Worm (Caenorhabditis elegans) whole organism, L1 larva: Measurements from ENCODE around the gene srw-57.

ENCODE experiments used
- egl-27 ChIP-seq, 2 experiments: fragments of 150-350 bp in 1 of 2; sonication (generic microtip); optimal IDR thresholded peaks; 3 replicates each; lab custom pipeline; 2017 to 2018; ENCODE audit warnings: missing biosample characterization in 2 of 2, missing genetic modification characterization in 2 of 2, missing genetic modification reagents in 2 of 2
- nhr-28 ChIP-seq: fragments of 150-350 bp; optimal IDR thresholded peaks from 2 replicates; lab custom pipeline; 2014; ENCODE audit warnings: missing biosample characterization, missing genetic modification characterization
- pqm-1 ChIP-seq: sonication (generic microtip); optimal IDR thresholded peaks from 3 replicates; lab custom pipeline; 2017; ENCODE audit warnings: missing biosample characterization, missing genetic modification characterization
- tbx-2 ChIP-seq: sonication (generic microtip); optimal IDR thresholded peaks from 2 replicates; lab custom pipeline; 2016; ENCODE audit warnings: missing genetic modification characterization, missing compliant biosample characterization

DNA sequence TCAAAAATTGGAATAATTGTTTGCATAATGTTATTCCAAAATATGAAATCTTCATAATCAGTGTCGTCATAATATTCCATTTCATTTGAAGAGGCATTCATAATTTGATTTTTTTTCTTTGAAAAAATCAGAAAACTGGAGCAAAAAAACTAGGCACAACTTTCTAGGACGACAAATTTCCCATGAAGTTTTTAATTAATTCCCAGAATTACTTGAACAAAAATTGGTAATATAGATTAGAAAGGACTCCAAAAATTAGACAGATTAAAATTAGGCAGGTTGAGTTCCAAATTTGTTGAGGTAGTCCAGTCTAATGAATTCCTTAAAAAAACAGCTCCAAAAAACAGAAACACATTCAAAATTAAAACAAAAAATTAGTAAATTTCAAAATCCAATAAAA is at the start of gene srw-57:
- TF ChIP-seq pqm-1 (tag; lab: Kevin White, UChicago) (no peak), tbx-2 (tag; lab: Kevin White, UChicago) (no peak), egl-27 (tag; optimal IDR thresholded peaks at IDR 0.05; lab: Kevin White, UChicago) (no peak), nhr-28 (no peak)
